Fruit fly (Drosophila melanogaster): Measurements from ENCODE around the gene Flo2.

The Flo2 gene

dm6 chrX:14840417-14840872 lies 1.3 kb downstream of the Flo2 start (continued):
- TF ChIP-seq Sox100B (GFP tag; optimal IDR thresholded peaks at IDR 0.05) (peak; percentile 39), pita (GFP tag; optimal IDR thresholded peaks at IDR 0.05) (no peak), CG14667 (GFP tag; IDR thresholded peaks at IDR 0.05) (no peak), emc (GFP tag; optimal IDR thresholded peaks at IDR 0.05) (no peak), z (GFP tag; IDR thresholded peaks at IDR 0.05) (no peak), CG3281 (GFP tag; optimal IDR thresholded peaks at IDR 0.05) (peak; percentile 6), CG9876 (GFP tag; optimal IDR thresholded peaks at IDR 0.05) (no peak), Eip74EF (GFP tag; optimal IDR thresholded peaks at IDR 0.05) (peak in 1 of 2 experiments; percentile 30), CG13123 (GFP tag; optimal IDR thresholded peaks at IDR 0.05) (no peak), amos (GFP tag; IDR thresholded peaks at IDR 0.05; ENCODE audit: partially characterized antibody) (no peak), usp (GFP tag; optimal IDR thresholded peaks at IDR 0.05) (no peak), Pdp1 (GFP tag; optimal IDR thresholded peaks at IDR 0.05) (no peak), eve (GFP tag; optimal IDR thresholded peaks at IDR 0.05) (no peak), oc (tag; optimal IDR thresholded peaks at IDR 0.05) (peak; percentile 1), CG7786 (GFP tag; optimal IDR thresholded peaks at IDR 0.05) (no peak), gt (GFP tag; IDR thresholded peaks at IDR 0.05) (no peak), Six4 (GFP tag; optimal IDR thresholded peaks at IDR 0.05) (no peak), Stat92E (GFP tag; optimal IDR thresholded peaks at IDR 0.05) (no peak), Dad (GFP tag; optimal IDR thresholded peaks at IDR 0.05) (no peak), bsh (GFP tag; optimal IDR thresholded peaks at IDR 0.05) (peak in 1 of 2 experiments; percentile 64), Taf1 (GFP tag; IDR thresholded peaks at IDR 0.05) (no peak), Dfd (GFP tag; optimal IDR thresholded peaks at IDR 0.05) (no peak), BEAF-32 (GFP tag; optimal IDR thresholded peaks at IDR 0.05) (no peak), CG10366 (GFP tag; IDR thresholded peaks at IDR 0.05) (peak; percentile 8; the same call in 1 of the 2 replicates)

dm6 chrX:14841893-14842505 lies 2.8 kb downstream of the Flo2 start:
- TF ChIP-seq CG42726 (GFP tag; IDR thresholded peaks at IDR 0.05; ENCODE audit: partially characterized antibody) (no peak), bsh (GFP tag; optimal IDR thresholded peaks at IDR 0.05) (peak in 1 of 2 experiments; percentile 21), Dfd (GFP tag; optimal IDR thresholded peaks at IDR 0.05) (no peak), sens (GFP tag) (peak; percentile 66), klu (GFP tag; IDR thresholded peaks at IDR 0.05) (no peak), ERR (GFP tag; optimal IDR thresholded peaks at IDR 0.05) (no peak), chm (GFP tag; IDR thresholded peaks at IDR 0.05) (0 out of 2 replicates have a peak, but pooled peaks have one; percentile 31), CG4328 (GFP tag; optimal IDR thresholded peaks at IDR 0.05) (no peak), MBD-R2 (GFP tag; IDR thresholded peaks at IDR 0.05) (no peak), CG3281 (GFP tag; optimal IDR thresholded peaks at IDR 0.05) (no peak), tap (tag; optimal IDR thresholded peaks at IDR 0.05) (no peak), E2f1 (GFP tag; IDR thresholded peaks at IDR 0.05) (no peak), CG8388 (GFP tag; optimal IDR thresholded peaks at IDR 0.05) (peak; percentile 42), CG14441 (GFP tag; IDR thresholded peaks at IDR 0.05) (no peak), odd (GFP tag; optimal IDR thresholded peaks at IDR 0.05) (no peak), dpn (GFP tag; optimal IDR thresholded peaks at IDR 0.05) (peak in 1 of 2 experiments; percentile 2), CG10274 (GFP tag; optimal IDR thresholded peaks at IDR 0.05) (no peak), CG8290 (GFP tag; optimal IDR thresholded peaks at IDR 0.05) (no peak), CG8290 (tag; optimal IDR thresholded peaks at IDR 0.05) (peak in 1 of 2 experiments; percentile 9), BEAF-32 (GFP tag; optimal IDR thresholded peaks at IDR 0.05) (no peak), CG10209 (GFP tag; optimal IDR thresholded peaks at IDR 0.05) (no peak), lov (optimal IDR thresholded peaks at IDR 0.05) (no peak), lov (GFP tag; IDR thresholded peaks at IDR 0.05) (no peak), dysf (GFP tag; IDR thresholded peaks at IDR 0.05) (no peak), hkb (optimal IDR thresholded peaks at IDR 0.05) (no peak), hkb (GFP tag; IDR thresholded peaks at IDR 0.05) (peak; percentile 35; the same call in 1 of the 2 replicates), pros (GFP tag; optimal IDR thresholded peaks at IDR 0.05) (peak; percentile 54), knrl (GFP tag; IDR thresholded peaks at IDR 0.05; ENCODE audit: partially characterized antibody) (0 out of 3 replicates have a peak, but pooled peaks have one; percentile 16), CoRest (tag; optimal IDR thresholded peaks at IDR 0.05) (no peak), CG2199 (GFP tag; IDR thresholded peaks at IDR 0.05) (0 out of 3 replicates have a peak, but pooled peaks have one; percentile 43)
